Worm (Caenorhabditis elegans) whole organism, L4 larva: ENCODE data around the gene ife-2.
A peak's percentile ranks its signal among the peaks of the same experiment; 100 is the strongest.

Experiments used
- F37D6.2 ChIP-seq: sonication (generic microtip); optimal IDR thresholded peaks from 2 replicates; lab custom pipeline; 2016; ENCODE audit warnings: mild to moderate bottlenecking, missing genetic modification characterization, missing compliant biosample characterization
- Y105C5A.15 ChIP-seq: fragments of 200-800 bp; sonication (Bioruptor generic); IDR thresholded peaks from 2 replicates; pipeline ENCODE4 v1.3.6; 2022; ENCODE audit warnings: missing genetic modification characterization, missing compliant biosample characterization
- Y5F2A.4 ChIP-seq: fragments of 200-800 bp; sonication (Bioruptor generic); optimal IDR thresholded peaks from 2 replicates; lab custom pipeline; 2018; ENCODE audit warnings: mild to moderate bottlenecking, missing genetic modification characterization, missing compliant biosample characterization
- Y75B8A.6 ChIP-seq: fragments of 200-800 bp; sonication (Bioruptor generic); IDR thresholded peaks from 2 replicates; pipeline ENCODE4 v1.3.6; 2022; ENCODE audit warnings: missing genetic modification reagents, missing genetic modification characterization, missing compliant biosample characterization
- ZK546.5 ChIP-seq, 2 experiments: sonication (generic microtip); optimal IDR thresholded peaks; 2 replicates each; lab custom pipeline; 2017; ENCODE audit warnings: missing biosample characterization in 2 of 2, missing genetic modification characterization in 2 of 2
- aha-1 ChIP-seq: fragments of 150-350 bp; peaks from one replicate; lab custom pipeline; 2014; ENCODE audit warnings: missing biosample characterization, missing genetic modification characterization
- ceh-20 ChIP-seq: fragments of 200-800 bp; sonication (Bioruptor generic); IDR thresholded peaks from 2 replicates; pipeline ENCODE4 v1.3.6; 2022; ENCODE audit warnings: missing genetic modification reagents, missing genetic modification characterization, missing compliant biosample characterization
- ceh-44 ChIP-seq: fragments of 200-800 bp; sonication (Bioruptor generic); IDR thresholded peaks from 2 replicates; pipeline ENCODE4 v1.3.6; 2022; ENCODE audit warnings: missing genetic modification reagents, missing genetic modification characterization, missing compliant biosample characterization
- ces-1 ChIP-seq: fragments of 150-350 bp; sonication (generic microtip); optimal IDR thresholded peaks from 4 replicates; lab custom pipeline; 2014; ENCODE audit warnings: missing biosample characterization, missing genetic modification reagents, missing genetic modification characterization
- cey-2 ChIP-seq: sonication (generic microtip); optimal IDR thresholded peaks from 3 replicates; lab custom pipeline; 2017; ENCODE audit warnings: missing genetic modification characterization, mild to moderate bottlenecking, missing compliant biosample characterization, antibody characterized with exemption, borderline replicate concordance; ENCODE audit not compliant: insufficient read depth
- ctbp-1 ChIP-seq: fragments of 200-800 bp; sonication (Bioruptor generic); IDR thresholded peaks from 2 replicates; pipeline ENCODE4 v1.3.6; 2022; ENCODE audit warnings: missing genetic modification reagents, missing genetic modification characterization, missing compliant biosample characterization
- daf-16 ChIP-seq, 3 experiments: sonication (generic microtip); optimal IDR thresholded peaks; 2 replicates each; lab custom pipeline; 2016 to 2017; ENCODE audit warnings: missing genetic modification characterization in 3 of 3, missing genetic modification reagents in 3 of 3, mild to moderate bottlenecking in 2 of 3, missing compliant biosample characterization in 2 of 3, missing biosample characterization in 1 of 3, moderate library complexity in 1 of 3
- daf-19 ChIP-seq: fragments of 200-800 bp; sonication (Bioruptor generic); conservative IDR thresholded peaks from 2 replicates; pipeline ENCODE4 v1.3.6; 2022; ENCODE audit warnings: missing genetic modification characterization, missing compliant biosample characterization
- daf-8 ChIP-seq: fragments of 200-800 bp; sonication (Bioruptor generic); IDR thresholded peaks from 2 replicates; pipeline ENCODE4 v1.3.6; 2022; ENCODE audit warnings: missing genetic modification characterization, missing compliant biosample characterization
- duxl-1 ChIP-seq: sonication (generic microtip); optimal IDR thresholded peaks from 2 replicates; lab custom pipeline; 2016; ENCODE audit warnings: mild to moderate bottlenecking, missing genetic modification characterization, moderate library complexity, missing compliant biosample characterization; ENCODE audit not compliant: poor library complexity
- egl-27 ChIP-seq: sonication (generic microtip); optimal IDR thresholded peaks from 3 replicates; lab custom pipeline; 2017; ENCODE audit warnings: missing biosample characterization, missing genetic modification reagents, missing genetic modification characterization
- egl-43 ChIP-seq: fragments of 200-800 bp; sonication (Bioruptor generic); IDR thresholded peaks from 2 replicates; pipeline ENCODE4 v1.3.6; 2022; ENCODE audit warnings: missing genetic modification reagents, missing genetic modification characterization, missing compliant biosample characterization
- fkh-10 ChIP-seq: fragments of 150-350 bp; optimal IDR thresholded peaks from 2 replicates; lab custom pipeline; 2014; ENCODE audit warnings: missing biosample characterization, missing genetic modification reagents, missing genetic modification characterization
- fos-1 ChIP-seq: fragments of 150-350 bp; optimal IDR thresholded peaks from 2 replicates; lab custom pipeline; 2014; ENCODE audit warnings: missing biosample characterization, missing genetic modification characterization
- gei-8 ChIP-seq: fragments of 200-800 bp; sonication (Bioruptor generic); optimal IDR thresholded peaks from 2 replicates; lab custom pipeline; 2018; ENCODE audit warnings: mild to moderate bottlenecking, missing genetic modification characterization, missing compliant biosample characterization
- hif-1 ChIP-seq, 2 experiments: sonication (generic microtip); optimal IDR thresholded peaks; 2 replicates each; lab custom pipeline; 2016 to 2017; ENCODE audit warnings: missing compliant biosample characterization in 2 of 2, missing genetic modification characterization in 2 of 2, missing genetic modification reagents in 2 of 2, missing genotype in 2 of 2, mild to moderate bottlenecking in 1 of 2
- hlh-11 ChIP-seq: fragments of 200-800 bp; sonication (Bioruptor generic); optimal IDR thresholded peaks from 2 replicates; lab custom pipeline; 2018; ENCODE audit warnings: mild to moderate bottlenecking, missing genetic modification characterization, missing compliant biosample characterization
- jun-1 ChIP-seq: fragments of 150-350 bp; optimal IDR thresholded peaks from 2 replicates; lab custom pipeline; 2014; ENCODE audit warnings: missing biosample characterization, missing genetic modification reagents, missing genetic modification characterization
- lim-7 ChIP-seq: fragments of 200-800 bp; sonication (Bioruptor generic); IDR thresholded peaks from 2 replicates; pipeline ENCODE4 v1.3.6; 2022; ENCODE audit warnings: missing genetic modification characterization, missing compliant biosample characterization
- lin-13 ChIP-seq: fragments of 150-350 bp; optimal IDR thresholded peaks from 2 replicates; lab custom pipeline; 2014; ENCODE audit warnings: missing biosample characterization, missing genetic modification reagents, missing genetic modification characterization
- lin-38 ChIP-seq: fragments of 200-800 bp; sonication (Bioruptor generic); IDR thresholded peaks from 2 replicates; pipeline ENCODE4 v1.3.6; 2022; ENCODE audit warnings: missing genetic modification reagents, missing genetic modification characterization, missing compliant biosample characterization
- lin-39 ChIP-seq: fragments of 150-350 bp; optimal IDR thresholded peaks from 2 replicates; lab custom pipeline; 2014; ENCODE audit warnings: missing biosample characterization, missing genetic modification reagents, missing genetic modification characterization
- madf-5 ChIP-seq, 2 experiments: fragments of 200-800 bp; sonication (Bioruptor generic); IDR thresholded peaks; 2 replicates each; pipeline ENCODE4 v1.3.6; 2022; ENCODE audit warnings: missing compliant biosample characterization in 2 of 2, missing genetic modification characterization in 2 of 2
- mdl-1 ChIP-seq, 2 experiments: fragments of 150-350 bp in 1 of 2; sonication (generic microtip) in 1 of 2; optimal IDR thresholded peaks; 2 replicates each; lab custom pipeline; 2014 to 2017; ENCODE audit warnings: missing biosample characterization in 2 of 2, missing genetic modification characterization in 2 of 2
- mxl-3 ChIP-seq: fragments of 200-800 bp; sonication (Bioruptor generic); optimal IDR thresholded peaks from 2 replicates; lab custom pipeline; 2018; ENCODE audit warnings: mild to moderate bottlenecking, missing genetic modification characterization, missing compliant biosample characterization
- nhr-102 ChIP-seq: sonication (generic microtip); optimal IDR thresholded peaks from 2 replicates; lab custom pipeline; 2016; ENCODE audit warnings: mild to moderate bottlenecking, missing genetic modification characterization, moderate library complexity, missing compliant biosample characterization
- nhr-11 ChIP-seq: fragments of 150-350 bp; optimal IDR thresholded peaks from 2 replicates; lab custom pipeline; 2014; ENCODE audit warnings: missing biosample characterization, missing genetic modification characterization
- nhr-111 ChIP-seq: fragments of 200-800 bp; sonication (Bioruptor generic); optimal IDR thresholded peaks from 2 replicates; lab custom pipeline; 2018; ENCODE audit warnings: mild to moderate bottlenecking, missing genetic modification characterization, missing compliant biosample characterization
- nhr-237 ChIP-seq: sonication (generic microtip); optimal IDR thresholded peaks from 2 replicates; lab custom pipeline; 2017; ENCODE audit warnings: missing biosample characterization, missing genetic modification characterization
- nhr-28 ChIP-seq: fragments of 150-350 bp; optimal IDR thresholded peaks from 2 replicates; lab custom pipeline; 2014; ENCODE audit warnings: missing biosample characterization, missing genetic modification characterization
- nhr-48 ChIP-seq: sonication (generic microtip); optimal IDR thresholded peaks from 2 replicates; lab custom pipeline; 2016; ENCODE audit warnings: mild to moderate bottlenecking, missing genetic modification characterization, missing compliant biosample characterization
- nhr-77 ChIP-seq: fragments of 150-350 bp; optimal IDR thresholded peaks from 2 replicates; lab custom pipeline; 2014; ENCODE audit warnings: missing biosample characterization, missing genetic modification characterization
- php-3 ChIP-seq: fragments of 200-800 bp; sonication (Bioruptor generic); IDR thresholded peaks from 2 replicates; pipeline ENCODE4 v1.3.6; 2022; ENCODE audit warnings: missing genetic modification reagents, missing genetic modification characterization, missing compliant biosample characterization
- rbr-2 ChIP-seq: sonication (generic microtip); optimal IDR thresholded peaks from 2 replicates; lab custom pipeline; 2016; ENCODE audit warnings: missing genotype, missing genetic modification characterization, missing compliant biosample characterization
- saeg-2 ChIP-seq: fragments of 200-800 bp; sonication (Bioruptor generic); IDR thresholded peaks from 2 replicates; pipeline ENCODE4 v1.3.6; 2022; ENCODE audit warnings: missing genetic modification reagents, missing genetic modification characterization, missing compliant biosample characterization
- set-16 ChIP-seq: fragments of 200-800 bp; sonication (Bioruptor generic); IDR thresholded peaks from 2 replicates; pipeline ENCODE4 v1.3.6; 2022; ENCODE audit warnings: missing genetic modification reagents, missing genetic modification characterization, missing compliant biosample characterization
- snpc-1.2 ChIP-seq: fragments of 200-800 bp; sonication (Bioruptor generic); IDR thresholded peaks from 2 replicates; pipeline ENCODE4 v1.3.6; 2022; ENCODE audit warnings: missing genetic modification reagents, missing genetic modification characterization, missing compliant biosample characterization
- spr-1 ChIP-seq: sonication (generic microtip); optimal IDR thresholded peaks from 2 replicates; lab custom pipeline; 2016; ENCODE audit warnings: mild to moderate bottlenecking, missing genetic modification characterization, missing compliant biosample characterization
- tag-97 ChIP-seq: fragments of 200-800 bp; sonication (Bioruptor generic); IDR thresholded peaks from 2 replicates; pipeline ENCODE4 v1.3.6; 2022; ENCODE audit warnings: missing genetic modification characterization, missing compliant biosample characterization
- unc-130 ChIP-seq: sonication (generic microtip); optimal IDR thresholded peaks from 2 replicates; lab custom pipeline; 2016; ENCODE audit warnings: missing genetic modification reagents, missing genetic modification characterization, missing compliant biosample characterization
- unc-62 ChIP-seq, 3 experiments: fragments of 150-350 bp in 1 of 3; sonication (generic microtip); optimal IDR thresholded peaks in 2 of 3; peaks in 1 of 3; 1 replicate in 1 of 3; 2 replicates in 2 of 3; lab custom pipeline; 2014 to 2017; ENCODE audit warnings: missing biosample characterization in 3 of 3, missing genetic modification characterization in 3 of 3, missing genetic modification reagents in 3 of 3, missing genotype in 1 of 3
- vab-7 ChIP-seq: fragments of 200-800 bp; sonication (Bioruptor generic); IDR thresholded peaks from 2 replicates; pipeline ENCODE4 v1.3.6; 2022; ENCODE audit warnings: missing genetic modification reagents, missing genetic modification characterization, missing compliant biosample characterization
- zip-11 ChIP-seq: fragments of 200-800 bp; sonication (Bioruptor generic); IDR thresholded peaks from 2 replicates; pipeline ENCODE4 v1.3.6; 2022; ENCODE audit warnings: missing genetic modification characterization, missing compliant biosample characterization
- ztf-11 ChIP-seq: fragments of 150-350 bp; optimal IDR thresholded peaks from 2 replicates; lab custom pipeline; 2014; ENCODE audit warnings: missing biosample characterization, missing genetic modification characterization
- ztf-7 ChIP-seq: fragments of 150-350 bp; optimal IDR thresholded peaks from 2 replicates; lab custom pipeline; 2014; ENCODE audit warnings: missing biosample characterization, missing genetic modification characterization

The ife-2 gene

ce11 chrX:410073-410572 lies 27.6 kb upstream of the ife-2 start (continued):
- TF ChIP-seq nhr-102 (tag; lab: Kevin White, UChicago) (peak; percentile 96), mxl-3 (peak; percentile 79), madf-5 (GFP tag; IDR thresholded peaks at IDR 0.05; lab: Robert Waterston, UW) (peak; percentile 40 to 78; a peak in 1 of 4 replicates), lin-39 (tag; lab: Kevin White, UChicago) (no peak), duxl-1 (tag; lab: Kevin White, UChicago) (peak; percentile 92), daf-19 (GFP tag; lab: Robert Waterston, UW) (peak; percentile 70), spr-1 (tag; lab: Kevin White, UChicago) (peak; percentile 93), hlh-11 (tag; lab: Kevin White, UChicago) (peak; percentile 89), set-16 (GFP tag; lab: Robert Waterston, UW) (no peak; the same call in 1 of the 2 replicates), lin-13 (peak; percentile 72), nhr-11 (tag; lab: Kevin White, UChicago) (peak; percentile 81), ZK546.5 (tag; optimal IDR thresholded peaks at IDR 0.05; lab: Kevin White, UChicago) (peak in 1 of 2 experiments; percentile 26), ceh-20 (GFP tag; lab: Robert Waterston, UW) (peak; percentile 79), daf-8 (no peak), lin-38 (GFP tag; lab: Robert Waterston, UW) (peak; percentile 76), php-3 (peak; percentile 77), lim-7 (peak; percentile 87), rbr-2 (peak; percentile 97), nhr-28 (tag; lab: Kevin White, UChicago) (peak; percentile 84), hif-1 (tag; optimal IDR thresholded peaks at IDR 0.05; lab: Kevin White, UChicago) (peak; percentile 43 to 44), Y5F2A.4 (GFP tag; lab: Kevin White, UChicago) (no peak), fos-1 (tag; lab: Kevin White, UChicago) (peak; percentile 67), cey-2 (tag; lab: Kevin White, UChicago) (no peak), mdl-1 (tag; optimal IDR thresholded peaks at IDR 0.05; lab: Kevin White, UChicago) (peak; percentile 56 to 90), F37D6.2 (tag; lab: Kevin White, UChicago) (peak; percentile 94), gei-8 (GFP tag; lab: Kevin White, UChicago) (peak; percentile 75), nhr-111 (GFP tag; lab: Kevin White, UChicago) (peak; percentile 44), ctbp-1 (GFP tag; lab: Robert Waterston, UW) (peak; percentile 87), ztf-11 (tag; lab: Kevin White, UChicago) (no peak), aha-1 (tag; lab: Kevin White, UChicago) (peak; percentile 97), Y105C5A.15 (no peak), ceh-44 (GFP tag; lab: Robert Waterston, UW) (no peak), vab-7 (peak; percentile 81), zip-11 (GFP tag; lab: Robert Waterston, UW) (no peak), saeg-2 (no peak), Y75B8A.6 (no peak), egl-43 (GFP tag; lab: Robert Waterston, UW) (peak; percentile 95), ztf-7 (tag; lab: Kevin White, UChicago) (peak; percentile 70), nhr-77 (tag; lab: Kevin White, UChicago) (peak; percentile 95), egl-27 (tag; lab: Kevin White, UChicago) (no peak), nhr-237 (peak; percentile 45), nhr-48 (tag; lab: Kevin White, UChicago) (peak; percentile 88), jun-1 (tag; lab: Kevin White, UChicago) (peak; percentile 91), fkh-10 (GFP tag; lab: Kevin White, UChicago) (peak; percentile 72), ces-1 (no peak), snpc-1.2 (GFP tag; lab: Robert Waterston, UW) (0 out of 2 replicates have a peak, but pooled peaks have one; percentile 70), unc-130 (GFP tag; lab: Kevin White, UChicago) (peak; percentile 48), unc-62 (GFP tag; optimal IDR thresholded peaks at IDR 0.05 in 1 of 2; lab: Kevin White, UChicago) (peak in 1 of 2 experiments; percentile 90), unc-62 (tag; optimal IDR thresholded peaks at IDR 0.05; lab: Kevin White, UChicago) (no peak), daf-16 (GFP tag; optimal IDR thresholded peaks at IDR 0.05; lab: Kevin White, UChicago) (peak; percentile 77 to 88), daf-16 (tag; optimal IDR thresholded peaks at IDR 0.05; lab: Kevin White, UChicago) (peak; percentile 91), tag-97 (GFP tag; lab: Robert Waterston, UW) (no peak)
